Worm (Caenorhabditis elegans) whole organism, mixed stage, embryonic: ENCODE results near the gene K11H12.1.

ENCODE experiments used
- ces-1 ChIP-seq: fragments of 150-350 bp; optimal IDR thresholded peaks from 2 replicates; lab custom pipeline; 2014; ENCODE audit warnings: missing biosample characterization, missing genetic modification reagents, missing genetic modification characterization
- elt-3 ChIP-seq: fragments of 150-350 bp; optimal IDR thresholded peaks from 2 replicates; lab custom pipeline; 2014; ENCODE audit warnings: missing biosample characterization, missing genetic modification characterization
- ham-2 ChIP-seq: fragments of 200-800 bp; sonication (Bioruptor generic); optimal IDR thresholded peaks from 2 replicates; lab custom pipeline; 2018; ENCODE audit warnings: mild to moderate bottlenecking, missing genetic modification characterization, missing compliant biosample characterization
- lin-13 ChIP-seq: fragments of 150-350 bp; optimal IDR thresholded peaks from 2 replicates; lab custom pipeline; 2014; ENCODE audit warnings: missing biosample characterization, missing genetic modification characterization
- lsy-2 ChIP-seq: fragments of 150-350 bp; optimal IDR thresholded peaks from 2 replicates; lab custom pipeline; 2014; ENCODE audit warnings: missing biosample characterization, missing genetic modification characterization
- nhr-12 ChIP-seq: fragments of 150-350 bp; optimal IDR thresholded peaks from 2 replicates; lab custom pipeline; 2014; ENCODE audit warnings: missing biosample characterization, missing genetic modification characterization
- nhr-237 ChIP-seq: fragments of 150-350 bp; optimal IDR thresholded peaks from 2 replicates; lab custom pipeline; 2014; ENCODE audit warnings: missing biosample characterization, missing genetic modification characterization
- pha-4 ChIP-seq: fragments of 150-350 bp; optimal IDR thresholded peaks from 2 replicates; lab custom pipeline; 2018; ENCODE audit warnings: missing biosample characterization, missing genetic modification reagents, missing genetic modification characterization
- sem-2 ChIP-seq: fragments of 200-800 bp; sonication (Bioruptor generic); optimal IDR thresholded peaks from 2 replicates; lab custom pipeline; 2018; ENCODE audit warnings: mild to moderate bottlenecking, missing genetic modification characterization, missing compliant biosample characterization
- unc-120 ChIP-seq: sonication (generic microtip); optimal IDR thresholded peaks from 2 replicates; lab custom pipeline; 2017; ENCODE audit warnings: missing genetic modification characterization, missing compliant biosample characterization; ENCODE audit not compliant: poor library complexity, severe bottlenecking
- unc-39 ChIP-seq: fragments of 150-350 bp; optimal IDR thresholded peaks from 2 replicates; lab custom pipeline; 2014; ENCODE audit warnings: missing biosample characterization, missing genetic modification characterization
- unc-62 ChIP-seq: fragments of 150-350 bp; optimal IDR thresholded peaks from 2 replicates; lab custom pipeline; 2014; ENCODE audit warnings: missing biosample characterization, missing genetic modification reagents, missing genetic modification characterization
- ztf-11 ChIP-seq: fragments of 150-350 bp; optimal IDR thresholded peaks from 2 replicates; lab custom pipeline; 2014; ENCODE audit warnings: missing biosample characterization, missing genetic modification characterization

- TF ChIP-seq unc-39 (tag; lab: Kevin White, UChicago) (no peak), elt-3 (no peak), ztf-11 (no peak), ces-1 (GFP tag; lab: Kevin White, UChicago) (no peak), unc-62 (GFP tag; lab: Kevin White, UChicago) (no peak), lsy-2 (tag; lab: Kevin White, UChicago) (no peak), nhr-12 (no peak), sem-2 (GFP tag; lab: Kevin White, UChicago) (no peak), unc-120 (tag; lab: Kevin White, UChicago) (no peak), nhr-237 (tag; lab: Kevin White, UChicago) (no peak), lin-13 (tag; lab: Kevin White, UChicago) (no peak), ham-2 (GFP tag; lab: Kevin White, UChicago) (no peak), pha-4 (tag; lab: Kevin White, UChicago) (no peak)
These were observed 27.2 kb downstream of the K11H12.1 start for ce11 chrIV:625947-626548.
